Worm (Caenorhabditis elegans): ENCODE data around the gene pyc-1.
A peak's percentile ranks its signal among the peaks of the same experiment; 100 is the strongest.

- TF ChIP-seq ceh-88 (GFP tag; IDR thresholded peaks at IDR 0.05) (no peak), lin-15B (tag; optimal IDR thresholded peaks at IDR 0.05) (no peak), ama-1 (optimal IDR thresholded peaks at IDR 0.05) (no peak), fkh-10 (GFP tag; optimal IDR thresholded peaks at IDR 0.05) (no peak), fkh-4 (tag; optimal IDR thresholded peaks at IDR 0.05; ENCODE audit: borderline replicate concordance) (no peak), nhr-90 (tag; optimal IDR thresholded peaks at IDR 0.05; ENCODE audit: poor library complexity) (peak; percentile 88)
Measured at ce11 chrV:11799252-11799822, 23.0 kb downstream of the pyc-1 start.
